Worm (Caenorhabditis elegans) whole organism, late embryonic: ENCODE measurements around the gene cyp-35B3.

ENCODE experiments used
- K09A11.1 ChIP-seq: sonication (generic microtip); optimal IDR thresholded peaks from 2 replicates; lab custom pipeline; 2017; ENCODE audit warnings: antibody characterized with exemption, mild to moderate bottlenecking, missing genetic modification characterization, missing compliant biosample characterization; ENCODE audit not compliant: insufficient read depth
- ceh-18 ChIP-seq: sonication (generic microtip); optimal IDR thresholded peaks from 2 replicates; lab custom pipeline; 2016; ENCODE audit warnings: missing genetic modification characterization, missing compliant biosample characterization
- ceh-2 ChIP-seq: sonication (generic microtip); optimal IDR thresholded peaks from 2 replicates; lab custom pipeline; 2016; ENCODE audit warnings: missing genotype, missing genetic modification characterization, missing compliant biosample characterization
- elt-4 ChIP-seq: sonication (generic microtip); optimal IDR thresholded peaks from 2 replicates; lab custom pipeline; 2016; ENCODE audit warnings: missing genetic modification characterization, missing compliant biosample characterization
- ets-4 ChIP-seq: sonication (generic microtip); optimal IDR thresholded peaks from 2 replicates; lab custom pipeline; 2016; ENCODE audit warnings: missing genetic modification characterization, missing compliant biosample characterization
- fkh-6 ChIP-seq: sonication (generic microtip); optimal IDR thresholded peaks from 2 replicates; lab custom pipeline; 2016; ENCODE audit warnings: missing genetic modification characterization, missing compliant biosample characterization
- hlh-30 ChIP-seq: sonication (generic microtip); optimal IDR thresholded peaks from 2 replicates; lab custom pipeline; 2017; ENCODE audit warnings: antibody characterized with exemption, missing genetic modification characterization, missing compliant biosample characterization; ENCODE audit not compliant: insufficient read depth
- pqm-1 ChIP-seq: sonication (generic microtip); optimal IDR thresholded peaks from 2 replicates; lab custom pipeline; 2016; ENCODE audit warnings: missing genetic modification characterization, missing compliant biosample characterization
- ref-2 ChIP-seq: sonication (generic microtip); optimal IDR thresholded peaks from 2 replicates; lab custom pipeline; 2016; ENCODE audit warnings: missing genetic modification characterization, missing compliant biosample characterization
- ttx-3 ChIP-seq: sonication (generic microtip); optimal IDR thresholded peaks from 2 replicates; lab custom pipeline; 2016; ENCODE audit warnings: missing genetic modification reagents, missing genetic modification characterization, missing compliant biosample characterization

- no peak for TF ChIP-seq ceh-2 (tag; lab: Kevin White, UChicago)
- no peak for TF ChIP-seq ref-2 (tag; lab: Kevin White, UChicago)
- no peak for TF ChIP-seq ets-4 (tag; lab: Kevin White, UChicago)
- TF ChIP-seq fkh-6: no peak
- TF ChIP-seq ttx-3 (tag; lab: Kevin White, UChicago): no peak
- no peak for TF ChIP-seq ceh-18
- TF ChIP-seq elt-4 (tag; lab: Kevin White, UChicago): no peak
- TF ChIP-seq K09A11.1 (tag; lab: Kevin White, UChicago): no peak
- no peak for TF ChIP-seq hlh-30 (tag; lab: Kevin White, UChicago)
- no peak for TF ChIP-seq pqm-1
Observed at ce11 chrV:3984178-3984577, 39.0 kb downstream of the cyp-35B3 start, which contains the start of gene nlp-29.
